Worm (Caenorhabditis elegans) whole organism, L4 larva: ENCODE measurements around the gene fbxb-55.

Source experiments
- F10B5.3 ChIP-seq: sonication (generic microtip); optimal IDR thresholded peaks from 2 replicates; lab custom pipeline; 2016; ENCODE audit warnings: mild to moderate bottlenecking, missing genetic modification characterization, missing compliant biosample characterization
- F44E2.7 ChIP-seq: fragments of 200-800 bp; sonication (Bioruptor generic); IDR thresholded peaks from 2 replicates; pipeline ENCODE4 v2.1.2; 2022; ENCODE audit warnings: missing genetic modification characterization, missing compliant biosample characterization
- Y48G9A.11 ChIP-seq: fragments of 200-800 bp; sonication (Bioruptor generic); IDR thresholded peaks from 2 replicates; pipeline ENCODE4 v1.3.6; 2022; ENCODE audit warnings: missing genetic modification reagents, missing genetic modification characterization, missing compliant biosample characterization
- aha-1 ChIP-seq: fragments of 150-350 bp; peaks from one replicate; lab custom pipeline; 2014; ENCODE audit warnings: missing biosample characterization, missing genetic modification characterization
- ama-1 ChIP-seq: fragments of 150-350 bp; optimal IDR thresholded peaks from 2 replicates; lab custom pipeline; 2014; ENCODE audit warnings: inconsistent platforms, mixed read lengths
- ceh-20 ChIP-seq: fragments of 200-800 bp; sonication (Bioruptor generic); IDR thresholded peaks from 2 replicates; pipeline ENCODE4 v1.3.6; 2022; ENCODE audit warnings: missing genetic modification reagents, missing genetic modification characterization, missing compliant biosample characterization
- ces-1 ChIP-seq: fragments of 150-350 bp; sonication (generic microtip); optimal IDR thresholded peaks from 4 replicates; lab custom pipeline; 2014; ENCODE audit warnings: missing biosample characterization, missing genetic modification reagents, missing genetic modification characterization
- daf-19 ChIP-seq: fragments of 200-800 bp; sonication (Bioruptor generic); conservative IDR thresholded peaks from 2 replicates; pipeline ENCODE4 v1.3.6; 2022; ENCODE audit warnings: missing genetic modification characterization, missing compliant biosample characterization
- lin-38 ChIP-seq: fragments of 200-800 bp; sonication (Bioruptor generic); IDR thresholded peaks from 2 replicates; pipeline ENCODE4 v1.3.6; 2022; ENCODE audit warnings: missing genetic modification reagents, missing genetic modification characterization, missing compliant biosample characterization
- madf-9 ChIP-seq: fragments of 200-800 bp; sonication (Bioruptor generic); conservative IDR thresholded peaks from 2 replicates; pipeline ENCODE4 v1.3.6; 2022; ENCODE audit warnings: missing genetic modification reagents, missing genetic modification characterization, missing compliant biosample characterization
- mdl-1 ChIP-seq, 2 experiments: fragments of 150-350 bp in 1 of 2; sonication (generic microtip) in 1 of 2; optimal IDR thresholded peaks; 2 replicates each; lab custom pipeline; 2014 to 2017; ENCODE audit warnings: missing biosample characterization in 2 of 2, missing genetic modification characterization in 2 of 2
- mxl-2 ChIP-seq: fragments of 200-800 bp; sonication (Bioruptor generic); conservative IDR thresholded peaks from 2 replicates; pipeline ENCODE4 v1.3.6; 2022; ENCODE audit warnings: missing genetic modification reagents, missing genetic modification characterization, missing compliant biosample characterization
- mxl-3 ChIP-seq: fragments of 200-800 bp; sonication (Bioruptor generic); optimal IDR thresholded peaks from 2 replicates; lab custom pipeline; 2018; ENCODE audit warnings: mild to moderate bottlenecking, missing genetic modification characterization, missing compliant biosample characterization
- nhr-10 ChIP-seq: fragments of 150-350 bp; optimal IDR thresholded peaks from 2 replicates; lab custom pipeline; 2014; ENCODE audit warnings: missing biosample characterization, missing genetic modification characterization
- nhr-11 ChIP-seq: fragments of 150-350 bp; optimal IDR thresholded peaks from 2 replicates; lab custom pipeline; 2014; ENCODE audit warnings: missing biosample characterization, missing genetic modification characterization
- nhr-111 ChIP-seq: fragments of 200-800 bp; sonication (Bioruptor generic); optimal IDR thresholded peaks from 2 replicates; lab custom pipeline; 2018; ENCODE audit warnings: mild to moderate bottlenecking, missing genetic modification characterization, missing compliant biosample characterization
- nhr-25 ChIP-seq: sonication (generic microtip); optimal IDR thresholded peaks from 2 replicates; lab custom pipeline; 2017; ENCODE audit warnings: missing genetic modification characterization, mild to moderate bottlenecking, missing compliant biosample characterization, antibody characterized with exemption, moderate library complexity, borderline replicate concordance; ENCODE audit not compliant: insufficient read depth
- nhr-41 ChIP-seq: fragments of 200-800 bp; sonication (Bioruptor generic); IDR thresholded peaks from 2 replicates; pipeline ENCODE4 v1.3.6; 2022; ENCODE audit warnings: missing genetic modification reagents, missing genetic modification characterization, missing compliant biosample characterization
- nhr-6 ChIP-seq: fragments of 150-350 bp; optimal IDR thresholded peaks from 2 replicates; lab custom pipeline; 2014; ENCODE audit warnings: missing biosample characterization, missing genetic modification characterization
- nhr-76 ChIP-seq: fragments of 150-350 bp; optimal IDR thresholded peaks from 2 replicates; lab custom pipeline; 2014; ENCODE audit warnings: missing biosample characterization, missing genetic modification characterization
- nhr-77 ChIP-seq: fragments of 150-350 bp; optimal IDR thresholded peaks from 2 replicates; lab custom pipeline; 2014; ENCODE audit warnings: missing biosample characterization, missing genetic modification characterization
- pqm-1 ChIP-seq: sonication (generic microtip); optimal IDR thresholded peaks from 2 replicates; lab custom pipeline; 2017; ENCODE audit warnings: missing biosample characterization, missing genetic modification characterization
- sdz-12 ChIP-seq: fragments of 200-800 bp; sonication (Bioruptor generic); optimal IDR thresholded peaks from 2 replicates; lab custom pipeline; 2018; ENCODE audit warnings: mild to moderate bottlenecking, missing genetic modification characterization, missing compliant biosample characterization
- spr-3 ChIP-seq: fragments of 200-800 bp; sonication (Bioruptor generic); optimal IDR thresholded peaks from 2 replicates; lab custom pipeline; 2018; ENCODE audit warnings: mild to moderate bottlenecking, missing genetic modification characterization, missing compliant biosample characterization
- unc-39 ChIP-seq: sonication (generic microtip); optimal IDR thresholded peaks from 2 replicates; lab custom pipeline; 2017; ENCODE audit warnings: missing biosample characterization, missing genetic modification characterization
- vab-7 ChIP-seq: fragments of 200-800 bp; sonication (Bioruptor generic); IDR thresholded peaks from 2 replicates; pipeline ENCODE4 v1.3.6; 2022; ENCODE audit warnings: missing genetic modification reagents, missing genetic modification characterization, missing compliant biosample characterization
- zfp-3 ChIP-seq: fragments of 200-800 bp; sonication (Bioruptor generic); conservative IDR thresholded peaks from 2 replicates; pipeline ENCODE4 v1.3.6; 2022; ENCODE audit warnings: missing genetic modification reagents, missing genetic modification characterization, missing compliant biosample characterization
- ztf-11 ChIP-seq: fragments of 150-350 bp; optimal IDR thresholded peaks from 2 replicates; lab custom pipeline; 2014; ENCODE audit warnings: missing biosample characterization, missing genetic modification characterization

Gene fbxb-55

DNA sequence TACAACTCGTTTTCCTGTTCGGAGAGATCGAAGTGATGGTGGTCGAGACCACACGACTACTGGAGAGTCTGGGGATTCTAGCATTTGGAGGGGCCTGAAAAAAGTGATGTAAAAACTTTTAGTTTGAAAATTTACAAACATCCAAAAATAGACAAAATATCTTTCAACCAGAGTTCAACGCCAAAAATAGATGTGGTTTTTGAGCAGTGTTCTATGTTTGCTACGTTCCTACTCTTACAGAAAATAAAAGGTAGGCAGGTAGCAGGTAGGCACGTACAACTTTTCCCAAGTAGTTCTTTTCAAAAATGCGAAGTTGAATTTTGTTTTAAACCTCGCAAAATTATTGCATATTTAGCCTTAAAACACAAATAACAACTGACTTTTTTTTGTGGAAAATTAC is 43.8 kb downstream of the fbxb-55 start, which contains the start of gene F49F1.14:
Gene F49F1.14 (minus strand): TSS at position 101 of the 400 bp plus-strand sequence.
- TF ChIP-seq daf-19 (GFP tag; lab: Robert Waterston, UW) (no peak), sdz-12 (GFP tag; lab: Kevin White, UChicago) (no peak), mdl-1 (tag; optimal IDR thresholded peaks at IDR 0.05; lab: Kevin White, UChicago) (no peak), unc-39 (tag; lab: Kevin White, UChicago) (no peak), nhr-6 (tag; lab: Kevin White, UChicago) (no peak), nhr-111 (no peak), nhr-10 (tag; lab: Kevin White, UChicago) (no peak), F44E2.7 (no peak)
- TF ChIP-seq, all 104 proteins: peak for 0

DNA sequence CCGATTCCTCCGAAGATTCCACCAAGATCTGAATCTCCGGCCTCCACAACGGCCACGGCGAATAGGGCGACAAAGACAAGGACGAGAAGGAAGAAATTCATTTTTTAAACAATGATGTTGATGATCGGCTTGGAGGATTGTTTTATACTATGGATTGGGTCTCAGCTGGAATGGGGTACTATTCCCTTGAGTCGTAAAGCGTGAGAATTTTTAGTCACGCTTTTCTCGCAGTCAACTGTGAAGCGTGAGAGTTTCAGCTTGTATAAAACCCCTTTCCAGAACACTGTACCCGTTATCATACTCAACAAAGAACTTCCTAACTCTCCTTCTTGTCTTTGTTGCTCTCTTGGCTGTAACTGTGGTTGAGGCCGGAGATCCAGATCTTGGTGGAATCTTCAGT is 45.9 kb downstream of the fbxb-55 start, which contains the start of gene F49F1.15:
Gene F49F1.15 (minus strand): TSS at position 101 of the 400 bp plus-strand sequence.
- TF ChIP-seq vab-7 (GFP tag; lab: Robert Waterston, UW) (no peak), nhr-6 (tag; lab: Kevin White, UChicago) (no peak), nhr-77 (no peak), ama-1 (no peak), aha-1 (tag; lab: Kevin White, UChicago) (no peak), nhr-25 (tag; lab: Kevin White, UChicago) (no peak), F10B5.3 (no peak), mxl-3 (GFP tag; lab: Kevin White, UChicago) (no peak), ztf-11 (tag; lab: Kevin White, UChicago) (no peak), ceh-20 (GFP tag; lab: Robert Waterston, UW) (no peak), spr-3 (GFP tag; lab: Kevin White, UChicago) (no peak), ces-1 (GFP tag; lab: Kevin White, UChicago) (no peak), nhr-11 (tag; lab: Kevin White, UChicago) (no peak), madf-9 (GFP tag; lab: Robert Waterston, UW) (no peak)

DNA sequence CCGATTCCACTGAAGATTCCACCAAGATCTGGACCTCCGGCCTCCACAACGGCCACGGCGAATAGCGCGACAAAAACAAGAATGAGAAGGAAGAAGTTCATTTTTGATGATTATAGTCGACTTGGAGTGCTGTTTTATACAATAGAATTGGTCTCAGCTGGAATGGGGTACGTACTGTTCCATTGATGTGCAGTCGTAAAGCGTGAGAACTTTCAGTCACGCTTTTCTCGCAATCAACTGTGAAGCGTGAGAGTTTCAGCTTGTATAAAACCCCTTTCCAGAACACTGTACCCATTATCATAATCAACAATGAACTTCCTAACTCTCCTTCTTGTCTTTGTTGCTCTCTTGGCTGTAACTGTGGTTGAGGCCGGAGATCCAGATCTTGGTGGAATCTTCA is 47.1 kb downstream of the fbxb-55 start, which contains the start of the genes F49F1.4 and F49F1.2:
Gene F49F1.4 (minus strand): TSS at position 101 of the 400 bp plus-strand sequence.
Gene F49F1.2 (plus strand): TSS at position 310 of the 400 bp plus-strand sequence.
- no peak for TF ChIP-seq lin-38 (GFP tag; lab: Robert Waterston, UW)
- TF ChIP-seq F44E2.7 = no peak
- no peak for TF ChIP-seq nhr-41 (GFP tag; lab: Robert Waterston, UW)
- no peak for TF ChIP-seq zfp-3 (GFP tag; lab: Robert Waterston, UW)
- no peak for TF ChIP-seq nhr-76 (tag; lab: Kevin White, UChicago)
- no peak for TF ChIP-seq nhr-10 (tag; lab: Kevin White, UChicago)
- TF ChIP-seq unc-39 (tag; lab: Kevin White, UChicago) = no peak
- TF ChIP-seq mxl-2 (GFP tag; lab: Robert Waterston, UW) = no peak

DNA sequence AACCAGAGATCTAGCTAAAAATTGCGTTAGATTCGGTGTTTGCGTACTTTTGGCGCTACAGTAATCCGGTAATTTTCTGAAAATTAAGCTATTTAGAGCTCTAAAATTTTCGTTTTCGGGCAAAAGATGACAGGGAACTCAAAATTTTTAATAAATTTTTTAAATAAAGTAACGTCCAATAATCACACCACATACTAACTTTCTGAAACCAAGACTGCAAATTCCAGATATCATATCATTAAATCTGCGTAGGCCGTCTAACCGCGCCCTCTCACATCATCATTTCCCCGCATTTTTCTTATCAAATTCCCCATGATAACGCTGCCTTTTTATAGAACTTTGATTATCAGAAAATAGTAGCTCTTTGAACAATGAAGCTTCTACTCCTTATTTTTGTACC is 48.9 kb downstream of the fbxb-55 start, which contains the start of gene drd-50:
Gene drd-50 (plus strand): TSS at position 301 of the 400 bp plus-strand sequence.
- no peak for TF ChIP-seq Y48G9A.11 (GFP tag; lab: Robert Waterston, UW)
- peak; percentile 42 for TF ChIP-seq pqm-1 (tag; lab: Kevin White, UChicago)
